Worm (Caenorhabditis elegans) whole organism, young adult: ENCODE data around the gene tag-293.
"Not testable (repeated sequence)": the region's sequence is repeated elsewhere in the genome, so short reads cannot be mapped to it uniquely, and the experiment has no call there.

Experiments used
- B0019.2 ChIP-seq: fragments of 200-800 bp; sonication (Bioruptor generic); conservative IDR thresholded peaks from 2 replicates; pipeline ENCODE4 v1.3.6; 2022; ENCODE audit warnings: missing genetic modification reagents, missing genetic modification characterization, missing compliant biosample characterization
- C17E4.6 ChIP-seq: fragments of 200-800 bp; sonication (Bioruptor generic); IDR thresholded peaks from 2 replicates; pipeline ENCODE4 v1.3.6; 2022; ENCODE audit warnings: missing genetic modification reagents, missing genetic modification characterization, missing compliant biosample characterization
- F22D6.2 ChIP-seq: sonication (generic microtip); optimal IDR thresholded peaks from 2 replicates; lab custom pipeline; 2016; ENCODE audit warnings: mild to moderate bottlenecking, missing genetic modification characterization, missing compliant biosample characterization
- F33H1.4 ChIP-seq: fragments of 200-800 bp; sonication (Bioruptor generic); IDR thresholded peaks from 2 replicates; pipeline ENCODE4 v1.3.6; 2022; ENCODE audit warnings: missing genetic modification reagents, missing genetic modification characterization, missing compliant biosample characterization
- F37B4.10 ChIP-seq: fragments of 200-800 bp; sonication (Bioruptor generic); IDR thresholded peaks from 2 replicates; pipeline ENCODE4 v1.3.6; 2022; ENCODE audit warnings: missing genetic modification characterization, missing compliant biosample characterization
- F49E8.2 ChIP-seq: sonication (generic microtip); optimal IDR thresholded peaks from 3 replicates; lab custom pipeline; 2017; ENCODE audit warnings: missing genetic modification characterization, mild to moderate bottlenecking, missing compliant biosample characterization, antibody characterized with exemption, moderate library complexity; ENCODE audit not compliant: insufficient read depth
- F55B11.4 ChIP-seq: sonication (generic microtip); optimal IDR thresholded peaks from 2 replicates; lab custom pipeline; 2016; ENCODE audit warnings: missing compliant biosample characterization, missing genetic modification characterization, borderline replicate concordance; ENCODE audit not compliant: insufficient read depth
- F57A8.1 ChIP-seq: fragments of 200-800 bp; sonication (Bioruptor generic); optimal IDR thresholded peaks from 2 replicates; lab custom pipeline; 2018; ENCODE audit warnings: mild to moderate bottlenecking, missing genetic modification characterization, moderate library complexity, missing compliant biosample characterization
- F57C9.4 ChIP-seq: sonication (generic microtip); optimal IDR thresholded peaks from 2 replicates; lab custom pipeline; 2017; ENCODE audit warnings: mild to moderate bottlenecking, missing genetic modification characterization, missing compliant biosample characterization
- K12H6.12 ChIP-seq: fragments of 200-800 bp; sonication (Bioruptor generic); optimal IDR thresholded peaks from 2 replicates; lab custom pipeline; 2018; ENCODE audit warnings: mild to moderate bottlenecking, missing genetic modification characterization, missing compliant biosample characterization
- Y53G8AR.9 ChIP-seq: fragments of 200-800 bp; sonication (Bioruptor generic); conservative IDR thresholded peaks from 2 replicates; pipeline ENCODE4 v1.3.6; 2022; ENCODE audit warnings: missing genetic modification reagents, missing genetic modification characterization, missing compliant biosample characterization
- Y95B8A.8 ChIP-seq: fragments of 200-800 bp; sonication (Bioruptor generic); IDR thresholded peaks from 2 replicates; pipeline ENCODE4 v1.3.6; 2022; ENCODE audit warnings: missing genetic modification reagents, missing genetic modification characterization, missing compliant biosample characterization
- atf-7 ChIP-seq: sonication (generic microtip); optimal IDR thresholded peaks from 2 replicates; lab custom pipeline; 2017; ENCODE audit warnings: mild to moderate bottlenecking, missing genetic modification characterization, missing compliant biosample characterization
- attf-3 ChIP-seq: fragments of 200-800 bp; sonication (Bioruptor generic); conservative IDR thresholded peaks from 2 replicates; pipeline ENCODE4 v1.3.6; 2022; ENCODE audit warnings: missing genetic modification reagents, missing genetic modification characterization, missing compliant biosample characterization
- attf-5 ChIP-seq: fragments of 200-800 bp; sonication (Bioruptor generic); optimal IDR thresholded peaks from 2 replicates; lab custom pipeline; 2018; ENCODE audit warnings: mild to moderate bottlenecking, missing genetic modification characterization, missing compliant biosample characterization
- bed-1 ChIP-seq: fragments of 200-800 bp; sonication (Bioruptor generic); IDR thresholded peaks from 2 replicates; pipeline ENCODE4 v1.3.6; 2022; ENCODE audit warnings: missing genetic modification reagents, missing genetic modification characterization, missing compliant biosample characterization
- bed-2 ChIP-seq: fragments of 200-800 bp; sonication (Bioruptor generic); IDR thresholded peaks from 2 replicates; pipeline ENCODE4 v1.3.6; 2022; ENCODE audit warnings: missing genetic modification reagents, missing genetic modification characterization, missing compliant biosample characterization
- ceh-100 ChIP-seq: fragments of 200-800 bp; sonication (Bioruptor generic); IDR thresholded peaks from 2 replicates; pipeline ENCODE4 v1.3.6; 2022; ENCODE audit warnings: missing genetic modification reagents, missing genetic modification characterization, missing compliant biosample characterization
- efl-1 ChIP-seq: fragments of 150-350 bp; optimal IDR thresholded peaks from 2 replicates; lab custom pipeline; 2014; ENCODE audit warnings: missing biosample characterization, missing genetic modification reagents, missing genetic modification characterization
- fkh-3 ChIP-seq: sonication (generic microtip); optimal IDR thresholded peaks from 2 replicates; lab custom pipeline; 2016; ENCODE audit warnings: mild to moderate bottlenecking, missing genetic modification characterization, missing compliant biosample characterization
- gei-17 ChIP-seq: fragments of 200-800 bp; sonication (Bioruptor generic); optimal IDR thresholded peaks from 2 replicates; lab custom pipeline; 2018; ENCODE audit warnings: mild to moderate bottlenecking, missing genetic modification characterization, missing compliant biosample characterization
- him-1 ChIP-seq: sonication (generic microtip); optimal IDR thresholded peaks from 2 replicates; lab custom pipeline; 2016; ENCODE audit warnings: missing genotype, missing genetic modification reagents, missing genetic modification characterization, missing compliant biosample characterization
- hmg-1.2 ChIP-seq: fragments of 200-800 bp; sonication (Bioruptor generic); IDR thresholded peaks from 2 replicates; pipeline ENCODE4 v1.3.6; 2022; ENCODE audit warnings: missing genetic modification reagents, missing genetic modification characterization, missing compliant biosample characterization
- let-607 ChIP-seq, 2 experiments: fragments of 200-800 bp in 1 of 2; sonication (Bioruptor generic) in 1 of 2; sonication (generic microtip) in 1 of 2; optimal IDR thresholded peaks; 2 replicates each; lab custom pipeline; 2016 to 2018; ENCODE audit warnings: mild to moderate bottlenecking in 2 of 2, missing compliant biosample characterization in 2 of 2, missing genetic modification characterization in 2 of 2, moderate library complexity in 2 of 2, missing genotype in 1 of 2
- lin-40 ChIP-seq: sonication (generic microtip); optimal IDR thresholded peaks from 2 replicates; lab custom pipeline; 2016; ENCODE audit warnings: missing genetic modification characterization, mild to moderate bottlenecking, missing compliant biosample characterization, missing genotype, missing genetic modification reagents
- lir-1 ChIP-seq: fragments of 200-800 bp; sonication (Bioruptor generic); conservative IDR thresholded peaks from 2 replicates; pipeline ENCODE4 v1.3.6; 2022; ENCODE audit warnings: missing genetic modification reagents, missing genetic modification characterization, missing compliant biosample characterization
- lsl-1 ChIP-seq: fragments of 200-800 bp; sonication (Bioruptor generic); optimal IDR thresholded peaks from 2 replicates; lab custom pipeline; 2018; ENCODE audit warnings: mild to moderate bottlenecking, missing genetic modification characterization, moderate library complexity, missing compliant biosample characterization
- madf-6 ChIP-seq: fragments of 200-800 bp; sonication (Bioruptor generic); IDR thresholded peaks from 2 replicates; pipeline ENCODE4 v1.3.6; 2022; ENCODE audit warnings: missing genetic modification reagents, missing genetic modification characterization, missing compliant biosample characterization
- mcd-1 ChIP-seq: fragments of 200-800 bp; sonication (Bioruptor generic); IDR thresholded peaks from 2 replicates; pipeline ENCODE4 v1.3.6; 2022; ENCODE audit warnings: missing genetic modification reagents, missing genetic modification characterization, missing compliant biosample characterization
- mes-4 ChIP-seq: sonication (generic microtip); optimal IDR thresholded peaks from 2 replicates; lab custom pipeline; 2016; ENCODE audit warnings: missing genotype, missing genetic modification characterization, missing compliant biosample characterization
- pbrm-1 ChIP-seq: fragments of 200-800 bp; sonication (Bioruptor generic); IDR thresholded peaks from 2 replicates; pipeline ENCODE4 v1.3.6; 2022; ENCODE audit warnings: missing genetic modification reagents, missing genetic modification characterization, missing compliant biosample characterization
- pha-4 ChIP-seq: fragments of 150-350 bp; sonication (generic microtip); optimal IDR thresholded peaks from 2 replicates; lab custom pipeline; 2014; ENCODE audit warnings: missing biosample characterization, missing genetic modification reagents, missing genetic modification characterization
- rpc-1 ChIP-seq, 2 experiments: fragments of 150-350 bp in 1 of 2; sonication (generic microtip) in 1 of 2; optimal IDR thresholded peaks; 2 replicates each; lab custom pipeline; 2014 to 2018; ENCODE audit warnings: missing biosample characterization in 1 of 2, missing genetic modification characterization in 1 of 2, missing genetic modification reagents in 1 of 2, missing genotype in 1 of 2
- snpc-1.3 ChIP-seq: sonication (generic microtip); optimal IDR thresholded peaks from 2 replicates; lab custom pipeline; 2017; ENCODE audit warnings: missing genetic modification characterization, mild to moderate bottlenecking, missing compliant biosample characterization, antibody characterized with exemption, moderate library complexity, missing genotype, missing genetic modification reagents; ENCODE audit not compliant: insufficient read depth
- snpc-4 ChIP-seq, 5 experiments: fragments of 150-350 bp in 1 of 5; sonication (generic microtip) in 4 of 5; optimal IDR thresholded peaks; 2 replicates each; lab custom pipeline; 2014 to 2018; ENCODE audit warnings: missing genetic modification characterization in 5 of 5, missing biosample characterization in 3 of 5, antibody characterized with exemption in 2 of 5, mild to moderate bottlenecking in 2 of 5, missing compliant biosample characterization in 2 of 5, missing genotype in 2 of 5, moderate library complexity in 2 of 5, missing genetic modification reagents in 1 of 5
- somi-1 ChIP-seq: fragments of 200-800 bp; sonication (Bioruptor generic); optimal IDR thresholded peaks from 2 replicates; lab custom pipeline; 2018; ENCODE audit warnings: mild to moderate bottlenecking, missing genetic modification characterization, missing compliant biosample characterization
- zfh-2 ChIP-seq: fragments of 200-800 bp; sonication (Bioruptor generic); conservative IDR thresholded peaks from 2 replicates; pipeline ENCODE4 v1.3.6; 2022; ENCODE audit warnings: missing genetic modification reagents, missing genetic modification characterization, missing compliant biosample characterization
- ztf-28 ChIP-seq: fragments of 200-800 bp; sonication (Bioruptor generic); IDR thresholded peaks from 2 replicates; pipeline ENCODE4 v1.3.6; 2022; ENCODE audit warnings: missing genetic modification reagents, missing genetic modification characterization, missing compliant biosample characterization

The tag-293 gene

ce11 chrV:7345494-7345893 lies 9.9 kb downstream of the tag-293 start, which contains the start of gene nhr-147:
Gene nhr-147, plus strand, starts transcription at chrV:7345794.
- TF ChIP-seq ztf-28 (GFP tag; lab: Robert Waterston, UW); ceh-100 (GFP tag; lab: Robert Waterston, UW); pha-4 (tag; lab: Kevin White, UChicago): not testable (repeated sequence)

- TF ChIP-seq efl-1 (GFP tag; lab: Kevin White, UChicago), result no peak
- no peak for TF ChIP-seq bed-1
- no peak for TF ChIP-seq F55B11.4 (tag; lab: Kevin White, UChicago)
- TF ChIP-seq lsl-1 (GFP tag; lab: Kevin White, UChicago), result no peak
- TF ChIP-seq snpc-4 (GFP tag; optimal IDR thresholded peaks at IDR 0.05; lab: Kevin White, UChicago), result no peak
- no peak for TF ChIP-seq snpc-4 (tag; optimal IDR thresholded peaks at IDR 0.05; lab: Kevin White, UChicago)
- TF ChIP-seq C17E4.6 (GFP tag; lab: Robert Waterston, UW), result no peak
- TF ChIP-seq attf-5 (GFP tag; lab: Kevin White, UChicago), result no peak
- no peak for TF ChIP-seq somi-1 (GFP tag; lab: Kevin White, UChicago)
- TF ChIP-seq Y95B8A.8 (GFP tag; lab: Robert Waterston, UW), result no peak
- no peak for TF ChIP-seq mes-4 (tag; lab: Kevin White, UChicago)
- no peak for TF ChIP-seq F22D6.2 (tag; lab: Kevin White, UChicago)
- no peak for TF ChIP-seq F49E8.2 (tag; lab: Kevin White, UChicago)
- no peak for TF ChIP-seq rpc-1 (optimal IDR thresholded peaks at IDR 0.05; lab: Kevin White, UChicago)
- no peak for TF ChIP-seq rpc-1 (tag; optimal IDR thresholded peaks at IDR 0.05; lab: Kevin White, UChicago)
- no peak for TF ChIP-seq Y53G8AR.9 (GFP tag; lab: Robert Waterston, UW)
- TF ChIP-seq F57A8.1, result no peak
- TF ChIP-seq fkh-3 (tag; lab: Kevin White, UChicago), result no peak
- no peak for TF ChIP-seq lin-40 (tag; lab: Kevin White, UChicago)
- TF ChIP-seq F33H1.4 (GFP tag; lab: Robert Waterston, UW), result no peak
- no peak for TF ChIP-seq let-607 (tag; optimal IDR thresholded peaks at IDR 0.05; lab: Kevin White, UChicago)
- no peak for TF ChIP-seq gei-17 (GFP tag; lab: Kevin White, UChicago)
These were observed 11.8 kb downstream of the tag-293 start, which contains the start of gene srh-244 for ce11 chrV:7343522-7343921. Gene srh-244, plus strand, starts transcription at chrV:7343822.

- TF ChIP-seq bed-2 (GFP tag; lab: Robert Waterston, UW) (no peak), snpc-1.3 (tag; lab: Kevin White, UChicago) (no peak), K12H6.12 (no peak), hmg-1.2 (no peak), zfh-2 (GFP tag; lab: Robert Waterston, UW) (no peak), pha-4 (tag; lab: Kevin White, UChicago) (no peak), Y95B8A.8 (GFP tag; lab: Robert Waterston, UW) (no peak), atf-7 (tag; lab: Kevin White, UChicago) (no peak), mcd-1 (GFP tag; lab: Robert Waterston, UW) (no peak), B0019.2 (GFP tag; lab: Robert Waterston, UW) (no peak), lir-1 (GFP tag; lab: Robert Waterston, UW) (no peak), attf-3 (GFP tag; lab: Robert Waterston, UW) (no peak), F37B4.10 (GFP tag; lab: Robert Waterston, UW) (no peak), rpc-1 (optimal IDR thresholded peaks at IDR 0.05; lab: Kevin White, UChicago) (no peak), rpc-1 (tag; optimal IDR thresholded peaks at IDR 0.05; lab: Kevin White, UChicago) (no peak), pbrm-1 (no peak), him-1 (tag; lab: Kevin White, UChicago) (no peak), F22D6.2 (tag; lab: Kevin White, UChicago) (no peak), madf-6 (GFP tag; lab: Robert Waterston, UW) (no peak), F57C9.4 (tag; lab: Kevin White, UChicago) (no peak)
These were observed 13.4 kb downstream of the tag-293 start, which contains the start of the genes nhr-263 and nhr-148 for ce11 chrV:7341942-7342341. Gene nhr-263, minus strand, starts transcription at chrV:7342042. Gene nhr-148, plus strand, starts transcription at chrV:7342156.
